Worm (Caenorhabditis elegans) whole organism, late embryonic: ENCODE data around the gene F32H5.1.

Source experiments
- C08G9.2 ChIP-seq: sonication (generic microtip); optimal IDR thresholded peaks from 2 replicates; lab custom pipeline; 2016; ENCODE audit warnings: mild to moderate bottlenecking, missing genetic modification characterization, moderate library complexity, missing compliant biosample characterization
- F13H6.1 ChIP-seq: sonication (generic microtip); optimal IDR thresholded peaks from 2 replicates; lab custom pipeline; 2016; ENCODE audit warnings: missing genetic modification characterization, missing compliant biosample characterization
- K02D7.2 ChIP-seq: sonication (generic microtip); optimal IDR thresholded peaks from 2 replicates; lab custom pipeline; 2017; ENCODE audit warnings: mild to moderate bottlenecking, missing genetic modification characterization, missing compliant biosample characterization
- T23F11.4 ChIP-seq: fragments of 200-800 bp; sonication (Bioruptor generic); optimal IDR thresholded peaks from 2 replicates; lab custom pipeline; 2018; ENCODE audit warnings: mild to moderate bottlenecking, missing genetic modification characterization, missing compliant biosample characterization
- Y22D7AL.16 ChIP-seq: sonication (generic microtip); optimal IDR thresholded peaks from 2 replicates; lab custom pipeline; 2016; ENCODE audit warnings: missing genetic modification characterization, missing compliant biosample characterization
- ahr-1 ChIP-seq: sonication (generic microtip); optimal IDR thresholded peaks from 2 replicates; lab custom pipeline; 2016; ENCODE audit warnings: missing genetic modification characterization, missing compliant biosample characterization
- ama-1 ChIP-seq: fragments of 150-350 bp; optimal IDR thresholded peaks from 2 replicates; lab custom pipeline; 2014
- ceh-2 ChIP-seq: sonication (generic microtip); optimal IDR thresholded peaks from 2 replicates; lab custom pipeline; 2016; ENCODE audit warnings: missing genotype, missing genetic modification characterization, missing compliant biosample characterization
- ceh-22 ChIP-seq: sonication (generic microtip); optimal IDR thresholded peaks from 2 replicates; lab custom pipeline; 2017; ENCODE audit warnings: missing biosample characterization, missing genetic modification characterization
- ceh-45 ChIP-seq: fragments of 200-800 bp; sonication (Bioruptor generic); IDR thresholded peaks from 2 replicates; pipeline ENCODE4 v1.3.6; 2022; ENCODE audit warnings: missing genetic modification reagents, missing genetic modification characterization, missing compliant biosample characterization
- ceh-6 ChIP-seq: fragments of 200-800 bp; sonication (Bioruptor generic); optimal IDR thresholded peaks from 2 replicates; lab custom pipeline; 2018; ENCODE audit warnings: mild to moderate bottlenecking, missing genetic modification characterization, missing compliant biosample characterization
- ceh-9 ChIP-seq: sonication (generic microtip); optimal IDR thresholded peaks from 2 replicates; lab custom pipeline; 2016; ENCODE audit warnings: mild to moderate bottlenecking, missing genetic modification characterization, inconsistent platforms, missing compliant biosample characterization
- dmd-4 ChIP-seq: sonication (generic microtip); optimal IDR thresholded peaks from 2 replicates; lab custom pipeline; 2016; ENCODE audit warnings: borderline replicate concordance, missing genetic modification characterization, missing compliant biosample characterization
- dve-1 ChIP-seq: sonication (generic microtip); optimal IDR thresholded peaks from 2 replicates; lab custom pipeline; 2017; ENCODE audit warnings: antibody characterized with exemption, mild to moderate bottlenecking, missing genetic modification characterization, missing compliant biosample characterization
- fax-1 ChIP-seq: sonication (generic microtip); optimal IDR thresholded peaks from 2 replicates; lab custom pipeline; 2016; ENCODE audit warnings: missing genotype, missing genetic modification characterization, missing compliant biosample characterization
- fkh-10 ChIP-seq: fragments of 150-350 bp; optimal IDR thresholded peaks from 2 replicates; lab custom pipeline; 2014; ENCODE audit warnings: missing biosample characterization, missing genetic modification reagents, missing genetic modification characterization
- fkh-6 ChIP-seq: sonication (generic microtip); optimal IDR thresholded peaks from 2 replicates; lab custom pipeline; 2016; ENCODE audit warnings: missing genetic modification characterization, missing compliant biosample characterization
- gmeb-2 ChIP-seq: sonication (generic microtip); optimal IDR thresholded peaks from 2 replicates; lab custom pipeline; 2016; ENCODE audit warnings: missing genetic modification characterization, inconsistent platforms, missing compliant biosample characterization
- hlh-13 ChIP-seq: fragments of 200-800 bp; sonication (Bioruptor generic); optimal IDR thresholded peaks from 2 replicates; lab custom pipeline; 2018; ENCODE audit warnings: mild to moderate bottlenecking, missing genetic modification characterization, missing compliant biosample characterization
- hlh-30 ChIP-seq: sonication (generic microtip); optimal IDR thresholded peaks from 2 replicates; lab custom pipeline; 2017; ENCODE audit warnings: antibody characterized with exemption, missing genetic modification characterization, missing compliant biosample characterization; ENCODE audit not compliant: insufficient read depth
- lim-6 ChIP-seq: sonication (generic microtip); optimal IDR thresholded peaks from 2 replicates; lab custom pipeline; 2016; ENCODE audit warnings: missing genetic modification characterization, missing compliant biosample characterization
- mec-3 ChIP-seq: sonication (generic microtip); optimal IDR thresholded peaks from 2 replicates; lab custom pipeline; 2016; ENCODE audit warnings: borderline replicate concordance, missing genetic modification characterization, missing compliant biosample characterization
- nhr-232 ChIP-seq: sonication (generic microtip); optimal IDR thresholded peaks from 2 replicates; lab custom pipeline; 2016; ENCODE audit warnings: missing genetic modification characterization, missing compliant biosample characterization
- odd-2 ChIP-seq: sonication (generic microtip); optimal IDR thresholded peaks from 2 replicates; lab custom pipeline; 2017; ENCODE audit warnings: antibody characterized with exemption, mild to moderate bottlenecking, missing genetic modification characterization, missing compliant biosample characterization
- pag-3 ChIP-seq: sonication (generic microtip); optimal IDR thresholded peaks from 2 replicates; lab custom pipeline; 2016; ENCODE audit warnings: missing compliant biosample characterization, missing genetic modification characterization, borderline replicate concordance
- pat-9 ChIP-seq: fragments of 200-800 bp; sonication (Bioruptor generic); optimal IDR thresholded peaks from 2 replicates; lab custom pipeline; 2018; ENCODE audit warnings: mild to moderate bottlenecking, missing genetic modification characterization, moderate library complexity, missing compliant biosample characterization
- pax-1 ChIP-seq: fragments of 150-350 bp; optimal IDR thresholded peaks from 2 replicates; lab custom pipeline; 2014; ENCODE audit warnings: missing biosample characterization, missing genetic modification characterization
- pha-2 ChIP-seq: sonication (generic microtip); optimal IDR thresholded peaks from 2 replicates; lab custom pipeline; 2017; ENCODE audit warnings: mild to moderate bottlenecking, missing genetic modification characterization, missing compliant biosample characterization
- pha-4 ChIP-seq: fragments of 150-350 bp; optimal IDR thresholded peaks from 2 replicates; lab custom pipeline; 2018; ENCODE audit warnings: missing biosample characterization, missing genetic modification reagents, missing genetic modification characterization
- pqm-1 ChIP-seq: sonication (generic microtip); optimal IDR thresholded peaks from 2 replicates; lab custom pipeline; 2016; ENCODE audit warnings: missing genetic modification characterization, missing compliant biosample characterization
- ref-2 ChIP-seq: sonication (generic microtip); optimal IDR thresholded peaks from 2 replicates; lab custom pipeline; 2016; ENCODE audit warnings: missing genetic modification characterization, missing compliant biosample characterization
- sdc-2 ChIP-seq: sonication (generic microtip); optimal IDR thresholded peaks from 2 replicates; lab custom pipeline; 2016; ENCODE audit warnings: missing genotype, missing genetic modification characterization, missing compliant biosample characterization
- tbx-7 ChIP-seq: sonication (generic microtip); optimal IDR thresholded peaks from 2 replicates; lab custom pipeline; 2016; ENCODE audit warnings: missing genotype, missing genetic modification characterization, missing compliant biosample characterization
- ttx-3 ChIP-seq: sonication (generic microtip); optimal IDR thresholded peaks from 2 replicates; lab custom pipeline; 2016; ENCODE audit warnings: missing genetic modification reagents, missing genetic modification characterization, missing compliant biosample characterization
- unc-3 ChIP-seq, 2 experiments: fragments of 200-800 bp in 1 of 2; sonication (Bioruptor generic) in 1 of 2; sonication (generic microtip) in 1 of 2; conservative IDR thresholded peaks in 1 of 2; optimal IDR thresholded peaks in 1 of 2; 2 replicates each; pipeline versions ENCODE4 v1.3.6 to Lab custom; 2016 to 2022; ENCODE audit warnings: missing compliant biosample characterization in 2 of 2, missing genetic modification characterization in 2 of 2, missing genetic modification reagents in 1 of 2
- unc-42 ChIP-seq: sonication (generic microtip); optimal IDR thresholded peaks from 2 replicates; lab custom pipeline; 2016; ENCODE audit warnings: missing genotype, missing genetic modification characterization, missing compliant biosample characterization
- unc-55 ChIP-seq: sonication (generic microtip); optimal IDR thresholded peaks from 2 replicates; lab custom pipeline; 2017; ENCODE audit warnings: missing biosample characterization, missing genetic modification reagents, missing genetic modification characterization
- unc-86 ChIP-seq: sonication (generic microtip); optimal IDR thresholded peaks from 2 replicates; lab custom pipeline; 2016; ENCODE audit warnings: missing genetic modification characterization, missing compliant biosample characterization
- ztf-16 ChIP-seq: sonication (generic microtip); optimal IDR thresholded peaks from 2 replicates; lab custom pipeline; 2017; ENCODE audit warnings: missing genetic modification characterization, missing compliant biosample characterization

F32H5.1 gene

DNA sequence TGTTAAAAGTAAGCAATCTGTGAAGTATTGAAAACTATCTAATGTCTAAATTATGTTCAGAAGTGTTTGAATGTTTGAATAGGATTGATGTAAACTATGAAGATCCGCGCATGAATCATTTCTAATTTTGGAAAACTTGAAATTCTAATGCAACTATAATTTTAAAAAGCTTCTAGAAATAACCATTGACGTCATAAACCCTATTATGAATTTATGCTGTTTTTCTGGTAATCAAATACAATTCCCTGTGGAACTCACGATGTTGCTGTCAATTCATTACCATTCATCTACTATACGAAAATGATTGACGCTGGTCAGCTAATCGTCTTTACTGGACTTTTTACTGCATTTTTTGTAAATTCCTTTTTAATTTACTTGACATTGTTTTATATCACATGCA lies 30.4 kb downstream of the F32H5.1 start, which contains the start of gene str-37:
Gene str-37 (plus strand): TSS at position 301 of the 400 bp plus-strand sequence.
- TF ChIP-seq unc-3 (GFP tag; conservative IDR thresholded peaks at IDR 0.05; lab: Robert Waterston, UW): no peak
- no peak for TF ChIP-seq unc-3 (tag; optimal IDR thresholded peaks at IDR 0.05; lab: Kevin White, UChicago)
- no peak for TF ChIP-seq sdc-2 (tag; lab: Kevin White, UChicago)

DNA sequence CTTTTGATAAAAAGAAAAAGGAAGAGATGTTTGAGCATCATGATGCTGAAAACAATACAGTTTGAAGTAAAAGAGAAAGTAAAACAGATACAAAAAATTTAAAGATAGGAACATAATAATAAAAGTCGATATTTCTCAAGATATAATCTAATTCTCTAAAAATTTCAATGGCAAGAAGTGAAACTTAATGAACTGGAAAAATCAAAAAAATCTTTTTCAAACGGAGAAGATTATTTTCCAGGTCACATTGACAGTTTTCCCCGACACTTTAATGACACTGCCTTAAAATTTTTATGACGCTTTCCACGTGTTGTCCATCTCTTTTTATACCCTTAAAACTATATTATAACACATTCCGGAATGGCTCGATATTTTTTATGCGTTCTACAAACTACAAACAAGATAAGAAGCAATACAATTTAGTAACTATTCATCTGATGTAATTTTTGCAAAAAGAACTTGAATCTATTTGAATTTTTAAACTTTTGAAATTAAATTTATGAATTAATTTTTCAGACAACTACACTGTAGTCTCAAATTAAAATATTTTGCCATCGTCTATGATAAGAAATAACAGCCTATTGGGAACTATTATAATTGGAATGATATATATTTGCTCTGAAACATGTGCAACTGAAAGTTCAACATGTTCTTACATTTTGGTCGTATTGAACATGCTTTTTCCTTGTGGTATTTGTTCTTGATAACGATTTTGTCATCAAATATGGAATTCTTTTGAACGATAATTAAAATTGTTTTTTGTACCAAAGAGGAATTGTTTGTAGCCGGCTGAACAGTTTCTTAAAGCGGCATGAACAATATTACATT lies 32.7 kb downstream of the F32H5.1 start, which contains the start of gene C50B6.7:
Gene C50B6.7 (minus strand): TSS at position 51 of the 828 bp plus-strand sequence.
- TF ChIP-seq pha-2 (tag; lab: Kevin White, UChicago) (no peak), hlh-13 (no peak), ztf-16 (tag; lab: Kevin White, UChicago) (no peak), ceh-45 (GFP tag; lab: Robert Waterston, UW) (no peak), T23F11.4 (GFP tag; lab: Kevin White, UChicago) (no peak), tbx-7 (tag; lab: Kevin White, UChicago) (no peak), nhr-232 (tag; lab: Kevin White, UChicago) (no peak), ahr-1 (tag; lab: Kevin White, UChicago) (no peak), Y22D7AL.16 (tag; lab: Kevin White, UChicago) (no peak), K02D7.2 (tag; lab: Kevin White, UChicago) (no peak), unc-42 (tag; lab: Kevin White, UChicago) (no peak), F13H6.1 (tag; lab: Kevin White, UChicago) (no peak), fkh-6 (no peak), pag-3 (no peak), fkh-10 (GFP tag; lab: Kevin White, UChicago) (no peak), ceh-6 (GFP tag; lab: Kevin White, UChicago) (no peak)

- no peak for TF ChIP-seq fax-1 (tag; lab: Kevin White, UChicago)
- no peak for TF ChIP-seq ref-2 (tag; lab: Kevin White, UChicago)
- no peak for TF ChIP-seq ceh-6 (GFP tag; lab: Kevin White, UChicago)
- no peak for TF ChIP-seq hlh-30
- no peak for TF ChIP-seq pha-4 (tag; lab: Kevin White, UChicago)
- no peak for TF ChIP-seq gmeb-2
- TF ChIP-seq mec-3: no peak
- no peak for TF ChIP-seq dve-1 (tag; lab: Kevin White, UChicago)
- no peak for TF ChIP-seq T23F11.4 (GFP tag; lab: Kevin White, UChicago)
- no peak for TF ChIP-seq pqm-1 (tag; lab: Kevin White, UChicago)
- no peak for TF ChIP-seq nhr-232 (tag; lab: Kevin White, UChicago)
- no peak for TF ChIP-seq unc-55 (GFP tag; lab: Kevin White, UChicago)
- no peak for TF ChIP-seq unc-86 (tag; lab: Kevin White, UChicago)
- TF ChIP-seq pat-9 (tag; lab: Kevin White, UChicago): no peak
- TF ChIP-seq ceh-9: no peak
- no peak for TF ChIP-seq odd-2 (tag; lab: Kevin White, UChicago)
- TF ChIP-seq, all 69 proteins: peak for 0
These were observed 37.2 kb downstream of the F32H5.1 start, which contains the start of gene srh-15 for ce11 chrV:13320676-13321075. srh-15 (plus strand) TSS chrV:13320976.

- TF ChIP-seq pax-1 (tag; lab: Kevin White, UChicago): no peak
- no peak for TF ChIP-seq ceh-9
- no peak for TF ChIP-seq gmeb-2
- no peak for TF ChIP-seq ceh-2
- TF ChIP-seq ama-1 (lab: Kevin White, UChicago): no peak
- no peak for TF ChIP-seq C08G9.2
- no peak for TF ChIP-seq unc-86 (tag; lab: Kevin White, UChicago)
- no peak for TF ChIP-seq dmd-4 (tag; lab: Kevin White, UChicago)
- TF ChIP-seq odd-2 (tag; lab: Kevin White, UChicago): no peak
- TF ChIP-seq lim-6: no peak
- TF ChIP-seq T23F11.4 (GFP tag; lab: Kevin White, UChicago): no peak
- no peak for TF ChIP-seq ttx-3 (tag; lab: Kevin White, UChicago)
- TF ChIP-seq ceh-22: no peak
- no peak for TF ChIP-seq pqm-1 (tag; lab: Kevin White, UChicago)
These were observed 39.8 kb downstream of the F32H5.1 start, which contains the start of the genes col-161 and srh-18 for ce11 chrV:13317911-13318502. col-161 (minus strand) TSS chrV:13318011. srh-18 (plus strand) TSS chrV:13318452.
